Worm (Caenorhabditis elegans) whole organism, late embryonic: ENCODE results near the gene T26E4.7.
"Not testable (repeated sequence)": the region's sequence is repeated elsewhere in the genome, so short reads cannot be mapped to it uniquely, and the experiment has no call there.

Source experiments
- ahr-1 ChIP-seq: sonication (generic microtip); optimal IDR thresholded peaks from 2 replicates; lab custom pipeline; 2016; ENCODE audit warnings: missing genetic modification characterization, missing compliant biosample characterization
- ceh-19 ChIP-seq: fragments of 200-800 bp; sonication (Bioruptor generic); optimal IDR thresholded peaks from 2 replicates; lab custom pipeline; 2018; ENCODE audit warnings: mild to moderate bottlenecking, missing genetic modification characterization, missing compliant biosample characterization
- elt-2 ChIP-seq: sonication (generic microtip); optimal IDR thresholded peaks from 2 replicates; lab custom pipeline; 2016; ENCODE audit warnings: missing genetic modification reagents, missing genetic modification characterization, missing compliant biosample characterization
- fkh-10 ChIP-seq: fragments of 150-350 bp; optimal IDR thresholded peaks from 2 replicates; lab custom pipeline; 2014; ENCODE audit warnings: missing biosample characterization, missing genetic modification reagents, missing genetic modification characterization
- hlh-30 ChIP-seq: sonication (generic microtip); optimal IDR thresholded peaks from 2 replicates; lab custom pipeline; 2017; ENCODE audit warnings: antibody characterized with exemption, missing genetic modification characterization, missing compliant biosample characterization; ENCODE audit not compliant: insufficient read depth
- hlh-6 ChIP-seq: sonication (generic microtip); optimal IDR thresholded peaks from 2 replicates; lab custom pipeline; 2016; ENCODE audit warnings: missing genotype, missing genetic modification characterization, missing compliant biosample characterization
- lin-11 ChIP-seq: fragments of 200-800 bp; sonication (Bioruptor generic); optimal IDR thresholded peaks from 2 replicates; lab custom pipeline; 2018; ENCODE audit warnings: mild to moderate bottlenecking, missing genetic modification characterization, missing compliant biosample characterization
- nfya-1 ChIP-seq: sonication (generic microtip); optimal IDR thresholded peaks from 2 replicates; lab custom pipeline; 2017; ENCODE audit warnings: missing genetic modification characterization, mild to moderate bottlenecking, missing compliant biosample characterization, antibody characterized with exemption, moderate library complexity
- pros-1 ChIP-seq: fragments of 150-350 bp; optimal IDR thresholded peaks from 2 replicates; lab custom pipeline; 2014; ENCODE audit warnings: missing biosample characterization, missing genetic modification reagents, missing genetic modification characterization

- not testable (repeated sequence) for TF ChIP-seq elt-2 (tag; lab: Kevin White, UChicago); nfya-1 (tag; lab: Kevin White, UChicago); ahr-1 (tag; lab: Kevin White, UChicago); hlh-30 (tag; lab: Kevin White, UChicago); fkh-10 (GFP tag; lab: Kevin White, UChicago); lin-11 (tag; lab: Kevin White, UChicago); hlh-6 (tag; lab: Kevin White, UChicago); pros-1; ceh-19
Measured at ce11 chrV:15744366-15744765, 49.0 kb upstream of the T26E4.7 start, which contains the start of gene str-19.
